Fruit fly (Drosophila melanogaster): ENCODE data around the gene RhoL.

The RhoL gene

dm6 chr3R:9529913-9530312, 27.5 kb upstream of the RhoL start (continued):
- TF ChIP-seq HHEX (GFP tag; optimal IDR thresholded peaks at IDR 0.05) = no peak
- 0 out of 4 replicates have a peak, but pooled peaks have one; percentile 32 for TF ChIP-seq chinmo (GFP tag; IDR thresholded peaks at IDR 0.05; ENCODE audit: partially characterized antibody)
- TF ChIP-seq ewg (GFP tag; optimal IDR thresholded peaks at IDR 0.05) = no peak
- TF ChIP-seq CG8765 (GFP tag; IDR thresholded peaks at IDR 0.05) = no peak

dm6 chr3R:9529387-9529897, 27.1 kb upstream of the RhoL start:
- TF ChIP-seq CG18599 (GFP tag; optimal IDR thresholded peaks at IDR 0.05) (peak; percentile 57), Fer1 (GFP tag; optimal IDR thresholded peaks at IDR 0.05) (peak; percentile 19), maf-S (GFP tag; optimal IDR thresholded peaks at IDR 0.05) (no peak), HLH54F (GFP tag; optimal IDR thresholded peaks at IDR 0.05) (peak; percentile 21), da (GFP tag; optimal IDR thresholded peaks at IDR 0.05) (peak; percentile 14), zen2 (GFP tag; IDR thresholded peaks at IDR 0.05; ENCODE audit: partially characterized antibody) (no peak), grn (GFP tag; optimal IDR thresholded peaks at IDR 0.05) (peak; percentile 41), Hr78 (GFP tag; optimal IDR thresholded peaks at IDR 0.05) (peak in 1 of 2 experiments; percentile 67), Elba2 (GFP tag; optimal IDR thresholded peaks at IDR 0.05) (no peak), ftz-f1 (GFP tag; optimal IDR thresholded peaks at IDR 0.05) (peak; percentile 93), h (optimal IDR thresholded peaks at IDR 0.05) (no peak), CG13894 (tag; optimal IDR thresholded peaks at IDR 0.05) (peak; percentile 98), CG11085 (GFP tag; IDR thresholded peaks at IDR 0.05) (no peak), Hmr (GFP tag; optimal IDR thresholded peaks at IDR 0.05) (peak; percentile 39), CG8290 (GFP tag; optimal IDR thresholded peaks at IDR 0.05) (no peak), CG8290 (tag; optimal IDR thresholded peaks at IDR 0.05) (peak in 1 of 2 experiments; percentile 37), CG18011 (GFP tag; optimal IDR thresholded peaks at IDR 0.05) (no peak), mirr (GFP tag; optimal IDR thresholded peaks at IDR 0.05) (peak; percentile 80), CG6683 (GFP tag; optimal IDR thresholded peaks at IDR 0.05) (no peak), Nf-YC (tag; optimal IDR thresholded peaks at IDR 0.05) (no peak), sug (tag; optimal IDR thresholded peaks at IDR 0.05) (peak; percentile 81), cwo (GFP tag; optimal IDR thresholded peaks at IDR 0.05) (peak; percentile 73), CG12769 (tag; optimal IDR thresholded peaks at IDR 0.05) (peak; percentile 62), exex (tag; optimal IDR thresholded peaks at IDR 0.05) (peak; percentile 72), CG2199 (GFP tag; IDR thresholded peaks at IDR 0.05) (peak; percentile 81; the same call in 2 of the 3 replicates), MTF-1 (GFP tag; optimal IDR thresholded peaks at IDR 0.05; ENCODE audit: borderline replicate concordance) (no peak), tna (GFP tag; IDR thresholded peaks at IDR 0.05; ENCODE audit: partially characterized antibody) (0 out of 2 replicates have a peak, but pooled peaks have one; percentile 15), abd-A (tag; optimal IDR thresholded peaks at IDR 0.05) (peak; percentile 33), dmrt99B (tag; optimal IDR thresholded peaks at IDR 0.05) (no peak), CG1792 (GFP tag; optimal IDR thresholded peaks at IDR 0.05) (peak; percentile 20), Hey (tag; optimal IDR thresholded peaks at IDR 0.05) (peak; percentile 18), slbo (GFP tag; IDR thresholded peaks at IDR 0.05) (0 out of 2 replicates have a peak, but pooled peaks have one; percentile 8), sd (tag; optimal IDR thresholded peaks at IDR 0.05) (peak; percentile 69), CG15011 (GFP tag; optimal IDR thresholded peaks at IDR 0.05) (peak; percentile 36), pho (GFP tag; optimal IDR thresholded peaks at IDR 0.05) (peak; percentile 15), H15 (GFP tag; IDR thresholded peaks at IDR 0.05) (no peak), caup (GFP tag; optimal IDR thresholded peaks at IDR 0.05; ENCODE audit: severe bottlenecking) (peak; percentile 15), chinmo (GFP tag; IDR thresholded peaks at IDR 0.05; ENCODE audit: partially characterized antibody) (peak; percentile 82; the same call in 2 of the 4 replicates), CG7271 (tag; optimal IDR thresholded peaks at IDR 0.05) (no peak), CG4820 (GFP tag; optimal IDR thresholded peaks at IDR 0.05) (no peak), Fer3 (tag; optimal IDR thresholded peaks at IDR 0.05) (peak; percentile 25), CG6854 (GFP tag; optimal IDR thresholded peaks at IDR 0.05) (peak; percentile 17), Deaf1 (tag; optimal IDR thresholded peaks at IDR 0.05) (peak; percentile 7), CG34376 (GFP tag; optimal IDR thresholded peaks at IDR 0.05) (peak; percentile 37)
